Worm (Caenorhabditis elegans) whole organism, midembryonic: ENCODE measurements around the gene lgl-1.

Experiments used
- T22C8.4 ChIP-seq: fragments of 200-800 bp; sonication (Bioruptor generic); IDR thresholded peaks from 2 replicates; pipeline ENCODE4 v1.3.6; 2022; ENCODE audit warnings: missing genetic modification characterization, missing compliant biosample characterization
- cog-1 ChIP-seq: sonication (generic microtip); optimal IDR thresholded peaks from 2 replicates; lab custom pipeline; 2016; ENCODE audit warnings: missing genetic modification characterization, missing compliant biosample characterization
- flt-1 ChIP-seq: fragments of 200-800 bp; sonication (Bioruptor generic); IDR thresholded peaks from 2 replicates; pipeline ENCODE4 v1.3.6; 2022; ENCODE audit warnings: missing genetic modification characterization, missing compliant biosample characterization
- klf-2 ChIP-seq: fragments of 200-800 bp; sonication (Bioruptor generic); conservative IDR thresholded peaks from 2 replicates; pipeline ENCODE4 v1.3.6; 2022; ENCODE audit warnings: missing genetic modification reagents, missing genetic modification characterization, missing compliant biosample characterization
- med-1 ChIP-seq: sonication (generic microtip); optimal IDR thresholded peaks from 2 replicates; lab custom pipeline; 2017; ENCODE audit warnings: missing genetic modification characterization, mild to moderate bottlenecking, missing compliant biosample characterization, antibody characterized with exemption, missing genetic modification reagents; ENCODE audit not compliant: insufficient read depth
- ref-1 ChIP-seq: fragments of 200-800 bp; sonication (Bioruptor generic); conservative IDR thresholded peaks from 2 replicates; pipeline ENCODE4 v1.3.6; 2022; ENCODE audit warnings: missing genetic modification reagents, missing genetic modification characterization, missing compliant biosample characterization
- tab-1 ChIP-seq: fragments of 200-800 bp; sonication (Bioruptor generic); IDR thresholded peaks from 2 replicates; pipeline ENCODE4 v1.3.6; 2022; ENCODE audit warnings: missing genetic modification characterization, missing compliant biosample characterization
- ztf-23 ChIP-seq: fragments of 200-800 bp; sonication (Bioruptor generic); IDR thresholded peaks from 2 replicates; pipeline ENCODE4 v1.3.6; 2022; ENCODE audit warnings: missing genetic modification reagents, missing genetic modification characterization, missing compliant biosample characterization
- ztf-29 ChIP-seq: fragments of 200-800 bp; sonication (Bioruptor generic); IDR thresholded peaks from 2 replicates; pipeline ENCODE4 v1.3.6; 2022; ENCODE audit warnings: missing genetic modification reagents, missing genetic modification characterization, missing compliant biosample characterization

Gene lgl-1

ce11 chrX:871020-871419 is at the start of gene lgl-1:
Gene lgl-1 (minus strand): TSS chrX:871089.
- TF ChIP-seq ref-1 (GFP tag; lab: Robert Waterston, UW): no peak
- TF ChIP-seq tab-1: no peak
- no peak for TF ChIP-seq klf-2 (GFP tag; lab: Robert Waterston, UW)
- TF ChIP-seq ztf-29 (GFP tag; lab: Robert Waterston, UW): no peak
- no peak for TF ChIP-seq ztf-23 (GFP tag; lab: Robert Waterston, UW)
- TF ChIP-seq T22C8.4 (GFP tag; lab: Robert Waterston, UW): 0 out of 2 replicates have a peak, but pooled peaks have one; percentile 13
- peak; percentile 70 for TF ChIP-seq cog-1
- TF ChIP-seq med-1 (GFP tag; lab: Kevin White, UChicago): no peak
- TF ChIP-seq flt-1: 0 out of 2 replicates have a peak, but pooled peaks have one; percentile 46

ce11 chrX:918097-918496 is 47.2 kb upstream of the lgl-1 start, which contains the start of gene F35H12.5:
Gene F35H12.5 (plus strand): TSS chrX:918397.
- TF ChIP-seq cog-1: no peak
- TF ChIP-seq ztf-29 (GFP tag; lab: Robert Waterston, UW): no peak
- no peak for TF ChIP-seq ref-1 (GFP tag; lab: Robert Waterston, UW)
- no peak for TF ChIP-seq T22C8.4 (GFP tag; lab: Robert Waterston, UW)
- TF ChIP-seq med-1 (GFP tag; lab: Kevin White, UChicago): no peak
- TF ChIP-seq ztf-23 (GFP tag; lab: Robert Waterston, UW): no peak
- TF ChIP-seq tab-1: no peak
- no peak for TF ChIP-seq klf-2 (GFP tag; lab: Robert Waterston, UW)

- TF ChIP-seq T22C8.4 (GFP tag; lab: Robert Waterston, UW): no peak
- TF ChIP-seq cog-1: no peak
- TF ChIP-seq med-1 (GFP tag; lab: Kevin White, UChicago): no peak
- TF ChIP-seq flt-1: no peak
- no peak for TF ChIP-seq ztf-29 (GFP tag; lab: Robert Waterston, UW)
- TF ChIP-seq ztf-23 (GFP tag; lab: Robert Waterston, UW): no peak
- TF ChIP-seq klf-2 (GFP tag; lab: Robert Waterston, UW): no peak
- no peak for TF ChIP-seq ref-1 (GFP tag; lab: Robert Waterston, UW)
- TF ChIP-seq tab-1: no peak
These were observed 44.6 kb upstream of the lgl-1 start, which contains the start of gene sel-12 for ce11 chrX:915510-915909. Gene sel-12 (plus strand): TSS chrX:915867.

ce11 chrX:912990-913389 is 42.1 kb upstream of the lgl-1 start, which contains the start of gene F35H12.6:
Gene F35H12.6 (plus strand): TSS chrX:913290.
- TF ChIP-seq flt-1: no peak
- no peak for TF ChIP-seq cog-1
- no peak for TF ChIP-seq med-1 (GFP tag; lab: Kevin White, UChicago)
- TF ChIP-seq ref-1 (GFP tag; lab: Robert Waterston, UW): no peak
- no peak for TF ChIP-seq ztf-29 (GFP tag; lab: Robert Waterston, UW)
- TF ChIP-seq tab-1: no peak
- TF ChIP-seq ztf-23 (GFP tag; lab: Robert Waterston, UW): no peak
- no peak for TF ChIP-seq klf-2 (GFP tag; lab: Robert Waterston, UW)
- TF ChIP-seq T22C8.4 (GFP tag; lab: Robert Waterston, UW): no peak

ce11 chrX:912564-912963 is 41.7 kb upstream of the lgl-1 start:
- no peak for TF ChIP-seq ztf-29 (GFP tag; lab: Robert Waterston, UW)
- TF ChIP-seq klf-2 (GFP tag; lab: Robert Waterston, UW): no peak
- no peak for TF ChIP-seq cog-1
- no peak for TF ChIP-seq ztf-23 (GFP tag; lab: Robert Waterston, UW)
- TF ChIP-seq T22C8.4 (GFP tag; lab: Robert Waterston, UW): no peak
- no peak for TF ChIP-seq med-1 (GFP tag; lab: Kevin White, UChicago)
- no peak for TF ChIP-seq tab-1
- TF ChIP-seq flt-1: no peak
- TF ChIP-seq ref-1 (GFP tag; lab: Robert Waterston, UW): no peak

ce11 chrX:910337-910736 is 39.4 kb upstream of the lgl-1 start:
- TF ChIP-seq med-1 (GFP tag; lab: Kevin White, UChicago) (no peak), cog-1 (no peak), tab-1 (no peak), ztf-23 (GFP tag; lab: Robert Waterston, UW) (no peak), ztf-29 (GFP tag; lab: Robert Waterston, UW) (no peak), klf-2 (GFP tag; lab: Robert Waterston, UW) (no peak), flt-1 (no peak), ref-1 (GFP tag; lab: Robert Waterston, UW) (no peak), T22C8.4 (GFP tag; lab: Robert Waterston, UW) (no peak)

ce11 chrX:902512-902911 is 31.6 kb upstream of the lgl-1 start, which contains the start of gene ZC13.10:
Gene ZC13.10 (minus strand): TSS chrX:902612.
- TF ChIP-seq med-1 (GFP tag; lab: Kevin White, UChicago) (no peak), tab-1 (no peak), ref-1 (GFP tag; lab: Robert Waterston, UW) (no peak), flt-1 (no peak), cog-1 (no peak), ztf-23 (GFP tag; lab: Robert Waterston, UW) (no peak), T22C8.4 (GFP tag; lab: Robert Waterston, UW) (no peak), klf-2 (GFP tag; lab: Robert Waterston, UW) (no peak), ztf-29 (GFP tag; lab: Robert Waterston, UW) (no peak)

ce11 chrX:897948-898347 is 27.1 kb upstream of the lgl-1 start, which contains the start of gene mab-7:
Gene mab-7 (minus strand): TSS chrX:898048.
- no peak for TF ChIP-seq flt-1
- TF ChIP-seq klf-2 (GFP tag; lab: Robert Waterston, UW): no peak
- TF ChIP-seq T22C8.4 (GFP tag; lab: Robert Waterston, UW): no peak
- no peak for TF ChIP-seq ztf-23 (GFP tag; lab: Robert Waterston, UW)
- no peak for TF ChIP-seq ztf-29 (GFP tag; lab: Robert Waterston, UW)
- TF ChIP-seq ref-1 (GFP tag; lab: Robert Waterston, UW): no peak
- TF ChIP-seq med-1 (GFP tag; lab: Kevin White, UChicago): no peak
- no peak for TF ChIP-seq cog-1
- no peak for TF ChIP-seq tab-1

ce11 chrX:888294-888693 is 17.4 kb upstream of the lgl-1 start, which contains the start of gene mam-1:
Gene mam-1 (minus strand): TSS chrX:888394.
- TF ChIP-seq cog-1 (no peak), tab-1 (no peak)
